Worm (Caenorhabditis elegans) whole organism, L2 larva: ENCODE data around the gene Y75B7AL.2.

ENCODE experiments used
- F13H6.1 ChIP-seq: sonication (generic microtip); optimal IDR thresholded peaks from 2 replicates; lab custom pipeline; 2016; ENCODE audit warnings: missing genetic modification characterization, missing compliant biosample characterization
- ZK546.5 ChIP-seq: sonication (generic microtip); optimal IDR thresholded peaks from 2 replicates; lab custom pipeline; 2017; ENCODE audit warnings: missing biosample characterization, missing genetic modification characterization
- ama-1 ChIP-seq: fragments of 150-350 bp; optimal IDR thresholded peaks from 2 replicates; lab custom pipeline; 2018; ENCODE audit warnings: inconsistent platforms
- fos-1 ChIP-seq: fragments of 150-350 bp; optimal IDR thresholded peaks from 2 replicates; lab custom pipeline; 2014; ENCODE audit warnings: missing biosample characterization, missing genetic modification characterization
- mab-5 ChIP-seq: fragments of 150-350 bp; optimal IDR thresholded peaks from 2 replicates; lab custom pipeline; 2014; ENCODE audit warnings: missing biosample characterization, missing genetic modification characterization
- nhr-10 ChIP-seq: sonication (generic microtip); optimal IDR thresholded peaks from 2 replicates; lab custom pipeline; 2017; ENCODE audit warnings: missing biosample characterization, missing genetic modification characterization
- nhr-11 ChIP-seq: fragments of 150-350 bp; optimal IDR thresholded peaks from 2 replicates; lab custom pipeline; 2014; ENCODE audit warnings: missing biosample characterization, missing genetic modification characterization
- nhr-12 ChIP-seq: fragments of 150-350 bp; optimal IDR thresholded peaks from 2 replicates; lab custom pipeline; 2014; ENCODE audit warnings: missing biosample characterization, missing genetic modification characterization
- nhr-237 ChIP-seq: fragments of 150-350 bp; optimal IDR thresholded peaks from 2 replicates; lab custom pipeline; 2014; ENCODE audit warnings: missing biosample characterization, missing genetic modification characterization
- snpc-4 ChIP-seq: fragments of 150-350 bp; optimal IDR thresholded peaks from 2 replicates; lab custom pipeline; 2014; ENCODE audit warnings: missing biosample characterization, missing genetic modification characterization
- unc-62 ChIP-seq: fragments of 150-350 bp; optimal IDR thresholded peaks from 2 replicates; lab custom pipeline; 2014; ENCODE audit warnings: missing biosample characterization, missing genetic modification reagents, missing genetic modification characterization

DNA sequence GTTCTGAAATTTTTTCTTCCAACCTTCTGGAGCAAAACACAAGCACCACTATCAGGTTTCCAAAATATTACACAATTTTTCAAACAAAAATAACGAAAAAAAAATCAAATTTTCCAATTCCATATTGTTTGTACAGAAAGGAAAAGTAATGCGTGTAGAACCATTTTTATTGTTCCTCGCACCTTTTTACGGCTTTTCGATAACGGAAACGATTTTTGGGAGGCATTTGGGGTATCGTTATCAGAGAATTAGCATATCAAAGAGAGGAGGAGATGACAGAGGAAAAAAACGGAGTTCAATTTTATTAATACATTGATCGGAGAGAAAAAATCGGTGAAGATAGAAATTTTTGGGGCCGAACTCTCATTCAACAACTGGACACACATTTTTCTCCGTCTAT is 31.9 kb upstream of the Y75B7AL.2 start:
- TF ChIP-seq nhr-10 (tag; lab: Kevin White, UChicago) (no peak), F13H6.1 (no peak), unc-62 (GFP tag; lab: Kevin White, UChicago) (no peak), nhr-12 (tag; lab: Kevin White, UChicago) (no peak), nhr-11 (tag; lab: Kevin White, UChicago) (no peak), snpc-4 (no peak), ama-1 (lab: Kevin White, UChicago) (no peak), fos-1 (peak; percentile 93), mab-5 (tag; lab: Kevin White, UChicago) (no peak), ZK546.5 (no peak), nhr-237 (tag; lab: Kevin White, UChicago) (no peak)
